Worm (Caenorhabditis elegans): Measurements from ENCODE around the gene kin-30.

The kin-30 gene

DNA sequence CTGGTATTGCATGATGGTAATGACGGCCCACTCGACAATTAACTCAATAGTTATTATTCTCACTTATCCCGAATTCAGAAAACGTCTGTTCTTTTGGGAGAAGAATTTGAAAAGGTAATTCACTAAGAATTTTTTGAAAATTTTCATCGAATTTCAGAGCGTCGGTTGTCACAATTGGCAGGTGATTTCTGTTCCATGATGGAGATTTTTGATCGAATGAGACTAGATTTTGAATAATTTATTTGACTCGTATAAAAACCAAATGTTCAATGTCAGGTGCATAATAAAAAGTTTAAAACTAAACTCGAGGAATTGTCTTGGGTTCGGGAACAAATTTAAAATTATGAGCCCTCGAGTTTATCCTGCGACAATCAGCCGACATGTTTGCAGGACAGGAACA, 27.9 kb upstream of the kin-30 start, which contains the start of gene sri-25:
Gene sri-25 (plus strand): TSS at position 301 of the 400 bp plus-strand sequence.
- no peak for TF ChIP-seq fkh-6 (tag; optimal IDR thresholded peaks at IDR 0.05)
- TF ChIP-seq ztf-16 (tag; optimal IDR thresholded peaks at IDR 0.05), result no peak
- TF ChIP-seq nhr-11 (tag; optimal IDR thresholded peaks at IDR 0.05), result no peak
- TF ChIP-seq ceh-48 (tag; optimal IDR thresholded peaks at IDR 0.05), result no peak
- TF ChIP-seq K09A11.1 (tag; optimal IDR thresholded peaks at IDR 0.05; ENCODE audit: insufficient read depth), result no peak
- TF ChIP-seq ama-1 (optimal IDR thresholded peaks at IDR 0.05), result no peak
- TF ChIP-seq sox-2 (GFP tag; IDR thresholded peaks at IDR 0.05), result no peak
- no peak for TF ChIP-seq ceh-2 (tag; optimal IDR thresholded peaks at IDR 0.05)
- no peak for TF ChIP-seq T23F11.4 (GFP tag; optimal IDR thresholded peaks at IDR 0.05)
- TF ChIP-seq pax-1 (tag; optimal IDR thresholded peaks at IDR 0.05), result no peak
- TF ChIP-seq eyg-1 (tag; optimal IDR thresholded peaks at IDR 0.05), result no peak
- TF ChIP-seq unc-86 (tag; optimal IDR thresholded peaks at IDR 0.05), result no peak
- TF ChIP-seq unc-3 (GFP tag; conservative IDR thresholded peaks at IDR 0.05), result no peak
- TF ChIP-seq unc-3 (tag; optimal IDR thresholded peaks at IDR 0.05), result no peak
- TF ChIP-seq dmd-4 (tag; optimal IDR thresholded peaks at IDR 0.05; ENCODE audit: borderline replicate concordance), result no peak
- no peak for TF ChIP-seq pha-4 (tag; optimal IDR thresholded peaks at IDR 0.05)
- no peak for TF ChIP-seq F13H6.1 (tag; optimal IDR thresholded peaks at IDR 0.05)
- no peak for TF ChIP-seq ceh-24 (tag; optimal IDR thresholded peaks at IDR 0.05)

DNA sequence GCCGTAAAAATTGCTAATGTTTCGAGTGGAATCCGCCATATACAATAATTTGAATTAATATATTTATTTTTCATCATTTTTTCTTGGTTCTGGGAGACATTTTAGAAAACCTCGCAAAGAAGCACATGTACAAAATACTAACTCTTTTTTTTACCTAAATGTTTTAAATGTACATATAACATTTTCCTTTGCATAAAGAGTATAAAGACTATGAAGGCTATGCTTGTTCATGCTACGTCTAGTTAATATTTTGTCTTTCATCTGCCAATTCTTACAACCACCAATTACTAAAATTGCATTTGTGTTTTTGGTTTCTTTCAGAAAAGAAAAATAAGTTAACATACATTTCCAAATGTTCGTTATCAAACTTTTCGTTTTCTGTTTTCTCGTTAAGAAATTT, 23.2 kb upstream of the kin-30 start, which contains the start of gene irld-25:
Gene irld-25 (plus strand): TSS at position 301 of the 400 bp plus-strand sequence.
- no peak for TF ChIP-seq tbx-2 (tag; optimal IDR thresholded peaks at IDR 0.05)
- TF ChIP-seq C08G9.2 (tag; optimal IDR thresholded peaks at IDR 0.05), result no peak
- no peak for TF ChIP-seq fkh-6 (tag; optimal IDR thresholded peaks at IDR 0.05)
- TF ChIP-seq hlh-6 (tag; optimal IDR thresholded peaks at IDR 0.05), result no peak
- no peak for TF ChIP-seq unc-55 (GFP tag; optimal IDR thresholded peaks at IDR 0.05)
- no peak for TF ChIP-seq pros-1 (tag; optimal IDR thresholded peaks at IDR 0.05)
- no peak for TF ChIP-seq gmeb-2 (tag; optimal IDR thresholded peaks at IDR 0.05)
- TF ChIP-seq fax-1 (tag; optimal IDR thresholded peaks at IDR 0.05), result no peak
- TF ChIP-seq mec-3 (tag; optimal IDR thresholded peaks at IDR 0.05; ENCODE audit: borderline replicate concordance), result no peak
- no peak for TF ChIP-seq npax-4 (tag; optimal IDR thresholded peaks at IDR 0.05)
- TF ChIP-seq tbx-7 (tag; optimal IDR thresholded peaks at IDR 0.05), result no peak

DNA sequence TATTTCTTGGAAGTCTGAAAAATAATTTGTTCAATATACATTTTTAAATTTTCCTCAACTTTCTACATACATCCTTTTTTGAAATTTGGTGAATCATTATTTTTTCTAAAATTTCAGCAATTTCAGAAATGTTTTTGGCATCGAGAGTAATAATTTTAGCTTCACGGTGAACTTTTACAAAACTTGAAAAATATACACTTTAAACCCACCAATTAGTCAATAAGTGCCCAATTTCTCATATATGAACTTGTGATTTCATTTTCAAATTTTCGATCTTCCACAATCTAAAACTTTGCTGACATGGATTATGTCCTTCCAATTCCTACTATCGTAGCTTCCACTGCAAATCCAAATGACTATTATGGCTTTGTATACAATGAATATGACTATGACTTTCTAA, 20.9 kb upstream of the kin-30 start, which contains the start of gene srw-24:
Gene srw-24 (plus strand): TSS at position 301 of the 400 bp plus-strand sequence.
- TF ChIP-seq ceh-31 (tag; optimal IDR thresholded peaks at IDR 0.05), result no peak
- TF ChIP-seq pag-3 (tag; optimal IDR thresholded peaks at IDR 0.05; ENCODE audit: borderline replicate concordance), result no peak
- no peak for TF ChIP-seq ceh-14 (tag; optimal IDR thresholded peaks at IDR 0.05)
- TF ChIP-seq nhr-11 (tag; optimal IDR thresholded peaks at IDR 0.05), result no peak
- TF ChIP-seq eyg-1 (tag; optimal IDR thresholded peaks at IDR 0.05), result no peak
- no peak for TF ChIP-seq fax-1 (tag; optimal IDR thresholded peaks at IDR 0.05)
- no peak for TF ChIP-seq sdc-2 (tag; optimal IDR thresholded peaks at IDR 0.05)
- no peak for TF ChIP-seq elt-4 (tag; optimal IDR thresholded peaks at IDR 0.05)
- TF ChIP-seq unc-42 (tag; optimal IDR thresholded peaks at IDR 0.05), result no peak
- TF ChIP-seq nfya-1 (tag; optimal IDR thresholded peaks at IDR 0.05), result no peak
- no peak for TF ChIP-seq che-1 (tag; optimal IDR thresholded peaks at IDR 0.05)
- TF ChIP-seq K02D7.2 (tag; optimal IDR thresholded peaks at IDR 0.05), result no peak
- no peak for TF ChIP-seq unc-3 (GFP tag; conservative IDR thresholded peaks at IDR 0.05)
- no peak for TF ChIP-seq unc-3 (tag; optimal IDR thresholded peaks at IDR 0.05)
- no peak for TF ChIP-seq elt-2 (tag; optimal IDR thresholded peaks at IDR 0.05)

DNA sequence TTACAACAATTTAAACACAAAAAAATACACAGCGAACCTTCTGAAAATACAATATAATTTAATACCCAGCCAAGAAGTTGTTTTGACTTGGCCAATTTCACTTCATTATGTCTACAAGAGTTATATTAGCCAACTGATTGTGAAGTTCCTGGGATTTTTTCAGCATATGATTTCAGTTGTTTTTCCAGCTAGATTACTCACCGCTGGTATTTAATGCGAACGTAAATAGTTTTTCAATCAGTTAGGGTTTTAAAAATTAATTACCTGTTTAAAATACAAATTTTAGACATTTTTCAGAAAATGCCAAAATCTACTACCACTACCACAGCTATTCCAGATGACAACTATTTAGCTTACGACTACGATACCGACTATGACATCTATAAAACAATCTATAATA, 18.9 kb upstream of the kin-30 start, which contains the start of gene srw-14:
Gene srw-14 (plus strand): TSS at position 301 of the 400 bp plus-strand sequence.
- TF ChIP-seq che-1 (tag; optimal IDR thresholded peaks at IDR 0.05), result no peak
- TF ChIP-seq ceh-24 (tag; optimal IDR thresholded peaks at IDR 0.05), result no peak
- no peak for TF ChIP-seq ceh-14 (tag; optimal IDR thresholded peaks at IDR 0.05)
- no peak for TF ChIP-seq ceh-2 (tag; optimal IDR thresholded peaks at IDR 0.05)
- no peak for TF ChIP-seq elt-2 (tag; optimal IDR thresholded peaks at IDR 0.05)
- no peak for TF ChIP-seq ahr-1 (tag; optimal IDR thresholded peaks at IDR 0.05)
- TF ChIP-seq ceh-48 (tag; optimal IDR thresholded peaks at IDR 0.05), result no peak
- no peak for TF ChIP-seq nfya-1 (tag; optimal IDR thresholded peaks at IDR 0.05)
- TF ChIP-seq dve-1 (tag; optimal IDR thresholded peaks at IDR 0.05), result no peak
- TF ChIP-seq sdc-2 (tag; optimal IDR thresholded peaks at IDR 0.05), result no peak
- no peak for TF ChIP-seq ceh-22 (tag; optimal IDR thresholded peaks at IDR 0.05)
- TF ChIP-seq pha-2 (tag; optimal IDR thresholded peaks at IDR 0.05), result no peak

Measured in whole organism, late embryonic.